Worm (Caenorhabditis elegans) whole organism, L2 larva: ENCODE results near the gene lin-29.

Experiments used
- C34F6.9 ChIP-seq: fragments of 150-350 bp; optimal IDR thresholded peaks from 2 replicates; lab custom pipeline; 2014; ENCODE audit warnings: missing biosample characterization, missing genetic modification characterization
- aly-2 ChIP-seq: fragments of 150-350 bp; optimal IDR thresholded peaks from 2 replicates; lab custom pipeline; 2014; ENCODE audit warnings: missing biosample characterization, missing genetic modification characterization
- blmp-1 ChIP-seq: sonication (generic microtip); optimal IDR thresholded peaks from 2 replicates; lab custom pipeline; 2017; ENCODE audit warnings: missing genetic modification characterization, mild to moderate bottlenecking, missing compliant biosample characterization, antibody characterized with exemption, moderate library complexity; ENCODE audit not compliant: insufficient read depth
- elt-3 ChIP-seq: sonication (generic microtip); optimal IDR thresholded peaks from 2 replicates; lab custom pipeline; 2017; ENCODE audit warnings: missing biosample characterization, missing genetic modification characterization
- lin-11 ChIP-seq: fragments of 150-350 bp; sonication (generic microtip); optimal IDR thresholded peaks from 2 replicates; lab custom pipeline; 2014; ENCODE audit warnings: missing biosample characterization, missing genetic modification characterization, inconsistent platforms, mixed read lengths
- mdl-1 ChIP-seq, 2 experiments: fragments of 150-350 bp in 1 of 2; sonication (generic microtip) in 1 of 2; optimal IDR thresholded peaks; 2 replicates each; lab custom pipeline; 2017; ENCODE audit warnings: missing biosample characterization in 2 of 2, missing genetic modification characterization in 2 of 2
- nhr-10 ChIP-seq: sonication (generic microtip); optimal IDR thresholded peaks from 2 replicates; lab custom pipeline; 2017; ENCODE audit warnings: missing biosample characterization, missing genetic modification characterization
- nhr-12 ChIP-seq: fragments of 150-350 bp; optimal IDR thresholded peaks from 2 replicates; lab custom pipeline; 2014; ENCODE audit warnings: missing biosample characterization, missing genetic modification characterization
- nhr-77 ChIP-seq: fragments of 150-350 bp; optimal IDR thresholded peaks from 2 replicates; lab custom pipeline; 2014; ENCODE audit warnings: missing biosample characterization, missing genetic modification characterization
- snpc-4 ChIP-seq: fragments of 150-350 bp; optimal IDR thresholded peaks from 2 replicates; lab custom pipeline; 2014; ENCODE audit warnings: missing biosample characterization, missing genetic modification characterization
- unc-62 ChIP-seq: fragments of 150-350 bp; optimal IDR thresholded peaks from 2 replicates; lab custom pipeline; 2014; ENCODE audit warnings: missing biosample characterization, missing genetic modification reagents, missing genetic modification characterization
- zag-1 ChIP-seq: fragments of 150-350 bp; optimal IDR thresholded peaks from 2 replicates; lab custom pipeline; 2014; ENCODE audit warnings: missing biosample characterization, missing genetic modification characterization
- ztf-11 ChIP-seq: sonication (generic microtip); optimal IDR thresholded peaks from 2 replicates; lab custom pipeline; 2017; ENCODE audit warnings: missing biosample characterization, missing genetic modification characterization
- ztf-4 ChIP-seq: fragments of 150-350 bp; optimal IDR thresholded peaks from 2 replicates; lab custom pipeline; 2014; ENCODE audit warnings: missing biosample characterization, missing genetic modification characterization

DNA sequence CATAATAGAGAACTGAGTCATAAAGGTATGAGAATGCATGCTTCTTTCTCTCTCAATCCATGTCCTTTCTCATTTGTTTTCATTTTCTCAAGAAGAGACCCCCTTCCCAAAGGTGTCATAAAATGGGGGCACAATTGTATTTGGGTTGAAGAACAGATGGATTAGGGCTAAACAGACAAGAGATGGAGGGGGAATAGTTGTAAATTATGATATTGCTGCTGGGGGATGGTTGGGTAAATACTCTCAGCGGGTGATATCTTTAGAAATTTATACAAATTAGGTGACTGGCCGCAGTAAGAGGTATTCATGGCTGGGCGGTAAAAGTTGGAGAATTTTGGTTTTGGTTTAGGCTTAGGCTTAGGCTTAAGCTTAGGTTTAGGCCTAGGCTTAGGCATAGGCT is 30.1 kb downstream of the lin-29 start:
- TF ChIP-seq elt-3 (tag; lab: Kevin White, UChicago) = no peak
- no peak for TF ChIP-seq nhr-77
- no peak for TF ChIP-seq ztf-4 (tag; lab: Kevin White, UChicago)
- TF ChIP-seq nhr-12 (tag; lab: Kevin White, UChicago) = no peak
- TF ChIP-seq snpc-4 (tag; lab: Kevin White, UChicago) = no peak
- TF ChIP-seq C34F6.9 = no peak
- no peak for TF ChIP-seq zag-1 (tag; lab: Kevin White, UChicago)
- TF ChIP-seq mdl-1 (tag; optimal IDR thresholded peaks at IDR 0.05; lab: Kevin White, UChicago) = no peak
- TF ChIP-seq nhr-10 (tag; lab: Kevin White, UChicago) = no peak
- TF ChIP-seq unc-62 (GFP tag; lab: Kevin White, UChicago) = no peak
- TF ChIP-seq ztf-11 (tag; lab: Kevin White, UChicago) = no peak
- TF ChIP-seq lin-11 (tag; lab: Kevin White, UChicago) = no peak
- no peak for TF ChIP-seq aly-2 (tag; lab: Kevin White, UChicago)
- TF ChIP-seq blmp-1 (tag; lab: Kevin White, UChicago) = no peak
